Worm (Caenorhabditis elegans): Measurements from ENCODE around the gene inx-11.

DNA sequence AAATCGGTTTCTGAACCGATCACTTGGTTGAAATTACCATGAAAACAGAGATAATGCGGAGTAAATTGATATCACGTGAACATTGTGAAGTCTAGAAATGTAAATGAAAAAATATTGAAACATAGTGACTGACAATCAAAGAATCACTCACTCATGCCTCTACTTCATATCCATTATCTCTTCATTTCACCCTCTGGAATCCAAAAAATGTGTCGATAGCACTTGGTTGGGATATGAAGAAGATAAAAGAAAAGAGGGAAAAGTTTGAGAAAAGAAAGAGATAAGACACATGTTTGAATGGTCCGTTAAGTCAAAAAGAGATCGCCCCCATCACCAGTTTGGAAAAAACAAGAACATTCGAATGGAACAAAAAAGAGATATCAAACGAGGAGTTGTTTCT, 30.7 kb downstream of the inx-11 start:
- TF ChIP-seq elt-2 (tag; optimal IDR thresholded peaks at IDR 0.05) (no peak), ama-1 (optimal IDR thresholded peaks at IDR 0.05) (no peak), C34B4.2 (tag; optimal IDR thresholded peaks at IDR 0.05) (no peak), ceh-82 (tag; optimal IDR thresholded peaks at IDR 0.05) (no peak), ceh-88 (GFP tag; IDR thresholded peaks at IDR 0.05) (no peak), nhr-77 (tag; optimal IDR thresholded peaks at IDR 0.05) (no peak), unc-130 (tag; optimal IDR thresholded peaks at IDR 0.05) (no peak), rnt-1 (tag; optimal IDR thresholded peaks at IDR 0.05) (peak; percentile 31)

All from whole organism, L1 larva.